Fruit fly (Drosophila melanogaster): ENCODE measurements around the gene PIG-Wa.
A peak's percentile ranks its signal among the peaks of the same experiment; 100 is the strongest.

PIG-Wa gene

DNA sequence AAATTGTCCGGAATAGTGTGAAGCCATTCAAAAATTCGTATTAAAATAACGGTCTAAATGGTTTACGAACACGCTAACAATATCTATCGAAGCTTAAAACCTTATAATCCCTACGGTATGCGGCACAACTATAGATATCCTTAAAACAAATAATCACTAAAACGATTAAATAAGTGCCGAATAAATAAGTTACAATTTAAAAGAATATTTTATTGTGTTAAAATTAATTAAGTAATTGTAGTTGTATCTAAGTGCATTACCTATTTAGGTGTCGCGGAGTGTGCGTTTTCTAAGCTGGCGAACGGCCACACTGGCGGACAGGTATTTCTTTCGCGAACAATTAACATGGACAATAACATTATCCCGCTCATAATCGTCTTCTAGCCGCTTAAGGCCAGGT is 2.2 kb upstream of the PIG-Wa start, which contains the start of gene Eogt (continued):
- TF ChIP-seq CG3032 (tag; optimal IDR thresholded peaks at IDR 0.05) (peak; percentile 98), Smox (GFP tag; optimal IDR thresholded peaks at IDR 0.05) (peak; percentile 92), CG7368 (GFP tag; optimal IDR thresholded peaks at IDR 0.05) (peak; percentile 84), fd59A (GFP tag; optimal IDR thresholded peaks at IDR 0.05) (peak; percentile 94), CG1621 (tag; optimal IDR thresholded peaks at IDR 0.05) (peak; percentile 97), Eip78C (GFP tag) (peak; percentile 98), CG3919 (GFP tag; optimal IDR thresholded peaks at IDR 0.05) (peak; percentile 91), CG32006 (GFP tag; optimal IDR thresholded peaks at IDR 0.05) (peak; percentile 95), CG11762 (GFP tag; optimal IDR thresholded peaks at IDR 0.05; ENCODE audit: insufficient read depth) (peak; percentile 65), acj6 (GFP tag; optimal IDR thresholded peaks at IDR 0.05) (peak; percentile 95), Hr39 (GFP tag; optimal IDR thresholded peaks at IDR 0.05) (peak; percentile 90), fd85E (GFP tag; optimal IDR thresholded peaks at IDR 0.05) (peak; percentile 43), Met (GFP tag; optimal IDR thresholded peaks at IDR 0.05) (peak; percentile 91), CG16779 (tag; optimal IDR thresholded peaks at IDR 0.05) (peak; percentile 88), Hr38 (GFP tag; optimal IDR thresholded peaks at IDR 0.05) (no peak), CG11294 (GFP tag; IDR thresholded peaks at IDR 0.05) (peak; percentile 96), Sox14 (GFP tag; optimal IDR thresholded peaks at IDR 0.05) (peak; percentile 94), pdm3 (GFP tag; optimal IDR thresholded peaks at IDR 0.05) (peak; percentile 93), OdsH (GFP tag; optimal IDR thresholded peaks at IDR 0.05) (peak; percentile 96), Lpt (GFP tag; optimal IDR thresholded peaks at IDR 0.05) (peak; percentile 89), cyc (GFP tag; optimal IDR thresholded peaks at IDR 0.05) (peak; percentile 91), CG11902 (GFP tag; optimal IDR thresholded peaks at IDR 0.05) (peak; percentile 93), CG31627 (GFP tag; optimal IDR thresholded peaks at IDR 0.05) (peak; percentile 93), achi (GFP tag; optimal IDR thresholded peaks at IDR 0.05) (peak; percentile 90), Gug (GFP tag; IDR thresholded peaks at IDR 0.05) (peak; percentile 95), Blimp-1 (GFP tag; optimal IDR thresholded peaks at IDR 0.05) (peak; percentile 84), topi (GFP tag; optimal IDR thresholded peaks at IDR 0.05) (peak; percentile 90), CG6276 (GFP tag; optimal IDR thresholded peaks at IDR 0.05) (peak; percentile 89), Sox15 (GFP tag; optimal IDR thresholded peaks at IDR 0.05) (peak; percentile 96), svp (GFP tag) (peak; percentile 97), CG10669 (GFP tag; optimal IDR thresholded peaks at IDR 0.05) (peak; percentile 94), CG6163 (GFP tag; IDR thresholded peaks at IDR 0.05) (peak; percentile 98)

DNA sequence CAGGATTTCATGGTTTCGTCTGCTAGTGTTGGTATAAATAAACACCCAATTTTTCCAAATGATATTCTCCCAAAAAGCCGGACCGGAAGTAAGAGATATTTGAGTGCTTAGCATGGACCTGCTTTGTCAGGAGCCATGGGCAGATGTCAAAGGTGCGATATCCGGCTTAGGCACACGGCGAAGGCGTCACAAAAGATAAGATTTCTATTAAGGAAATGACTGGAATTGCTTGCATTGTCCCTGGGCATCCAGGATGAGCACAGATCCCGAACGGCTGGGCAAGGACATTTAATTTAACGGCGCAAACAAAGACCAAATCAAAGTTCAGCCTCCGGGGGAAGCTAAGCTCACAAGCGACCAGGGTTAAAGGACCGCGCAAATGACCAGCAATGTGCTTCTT is 2.7 kb downstream of the PIG-Wa start, which contains the start of gene CG3557:
CG3557 (minus strand) TSS at position 101 of the 400 bp plus-strand sequence.
- TF ChIP-seq Hr39 (GFP tag; optimal IDR thresholded peaks at IDR 0.05) (no peak), dsx (GFP tag; optimal IDR thresholded peaks at IDR 0.05; ENCODE audit: poor library complexity, severe bottlenecking) (no peak)

DNA sequence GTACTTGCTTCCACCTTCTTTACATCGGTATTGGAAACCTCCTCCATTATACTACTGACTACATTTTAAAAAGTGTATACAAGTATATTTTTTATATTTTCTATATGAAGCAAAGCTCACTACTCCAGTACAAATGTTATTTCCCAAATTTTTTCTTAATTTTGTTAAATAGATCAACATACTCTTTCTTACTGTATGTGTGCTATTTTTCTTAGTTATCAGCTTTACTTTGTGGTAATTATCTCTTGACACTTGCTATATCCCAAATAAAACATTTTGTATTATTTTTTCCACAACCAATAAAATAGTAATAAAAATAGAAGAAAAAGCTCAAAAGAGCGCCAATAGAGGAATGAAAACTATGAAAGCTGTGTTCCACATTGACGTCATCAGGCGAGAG is 7.6 kb downstream of the PIG-Wa start, which contains the start of gene CG43750:
CG43750 (minus strand) TSS at position 101 of the 400 bp plus-strand sequence.
- TF ChIP-seq fd85E (GFP tag; optimal IDR thresholded peaks at IDR 0.05), result no peak
- TF ChIP-seq CG6854 (GFP tag; optimal IDR thresholded peaks at IDR 0.05), result no peak
- no peak for TF ChIP-seq CG10669 (GFP tag; optimal IDR thresholded peaks at IDR 0.05)
- no peak for TF ChIP-seq achi (GFP tag; optimal IDR thresholded peaks at IDR 0.05)
- TF ChIP-seq CG6276 (GFP tag; optimal IDR thresholded peaks at IDR 0.05), result no peak
- TF ChIP-seq lz (GFP tag; optimal IDR thresholded peaks at IDR 0.05), result no peak
- TF ChIP-seq acj6 (GFP tag; optimal IDR thresholded peaks at IDR 0.05), result no peak
- no peak for TF ChIP-seq fd59A (GFP tag; optimal IDR thresholded peaks at IDR 0.05)
- no peak for TF ChIP-seq CG34406 (GFP tag; optimal IDR thresholded peaks at IDR 0.05)
- no peak for TF ChIP-seq esn (GFP tag; optimal IDR thresholded peaks at IDR 0.05)
- TF ChIP-seq CG11294 (GFP tag; IDR thresholded peaks at IDR 0.05), result no peak
- no peak for TF ChIP-seq Eip78C (GFP tag)
- no peak for TF ChIP-seq Sox14 (GFP tag; optimal IDR thresholded peaks at IDR 0.05)
- no peak for TF ChIP-seq CG8119 (GFP tag; IDR thresholded peaks at IDR 0.05)
- TF ChIP-seq vri (GFP tag; optimal IDR thresholded peaks at IDR 0.05), result no peak
- TF ChIP-seq cyc (GFP tag; optimal IDR thresholded peaks at IDR 0.05), result no peak
- no peak for TF ChIP-seq CG11902 (GFP tag; optimal IDR thresholded peaks at IDR 0.05)

Measured in whole organism, prepupa.